Worm (Caenorhabditis elegans): ENCODE measurements around the gene cpb-1.

ce11 chrIII:9288540-9288939 lies 33.6 kb upstream of the cpb-1 start:
- TF ChIP-seq ama-1 (optimal IDR thresholded peaks at IDR 0.05) (no peak), tbx-2 (tag; optimal IDR thresholded peaks at IDR 0.05) (no peak), C16A3.4 (tag; optimal IDR thresholded peaks at IDR 0.05) (no peak), skn-1 (tag; optimal IDR thresholded peaks at IDR 0.05) (no peak), alr-1 (tag; optimal IDR thresholded peaks at IDR 0.05; ENCODE audit: borderline replicate concordance) (no peak), unc-130 (tag; optimal IDR thresholded peaks at IDR 0.05) (no peak), elt-3 (tag; optimal IDR thresholded peaks at IDR 0.05) (no peak), tlp-1 (tag; optimal IDR thresholded peaks at IDR 0.05) (no peak), mdl-1 (tag; optimal IDR thresholded peaks at IDR 0.05) (no peak), nhr-28 (tag; optimal IDR thresholded peaks at IDR 0.05) (no peak), lsy-2 (tag; optimal IDR thresholded peaks at IDR 0.05) (no peak), nhr-90 (tag; optimal IDR thresholded peaks at IDR 0.05; ENCODE audit: poor library complexity) (no peak), ces-1 (GFP tag; optimal IDR thresholded peaks at IDR 0.05) (no peak), nhr-77 (tag; optimal IDR thresholded peaks at IDR 0.05) (no peak)
